Fruit fly (Drosophila melanogaster): ENCODE results near the gene CG11656.

Gene CG11656

DNA sequence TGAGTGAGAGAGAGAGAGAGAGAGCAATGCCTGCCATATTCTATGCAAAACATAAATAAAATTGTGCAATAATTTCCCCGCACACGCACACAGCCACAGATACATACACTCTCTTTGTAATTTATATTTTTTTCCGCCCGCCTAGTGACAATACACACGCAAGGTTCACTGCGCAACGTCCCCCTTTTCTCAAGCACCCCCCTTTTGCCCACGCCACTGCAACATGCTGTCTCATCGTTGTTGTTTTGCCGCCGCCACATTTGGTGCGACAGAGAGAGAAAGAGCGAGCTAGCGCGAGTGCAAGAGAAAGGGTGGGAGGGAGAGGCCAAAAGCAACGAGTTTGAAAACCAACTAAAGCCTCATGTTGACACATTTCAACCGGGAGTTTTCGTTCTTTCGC, 2.7 kb downstream of the CG11656 start (continued):
- TF ChIP-seq nmo (GFP tag; optimal IDR thresholded peaks at IDR 0.05), result peak; percentile 48
- no peak for TF ChIP-seq CG3407 (GFP tag; optimal IDR thresholded peaks at IDR 0.05)
- TF ChIP-seq Hmr (GFP tag; optimal IDR thresholded peaks at IDR 0.05), result peak; percentile 57
- no peak for TF ChIP-seq CG10959 (GFP tag; IDR thresholded peaks at IDR 0.05)
- no peak for TF ChIP-seq CG9797 (GFP tag; optimal IDR thresholded peaks at IDR 0.05)
- TF ChIP-seq Hsf (GFP tag; optimal IDR thresholded peaks at IDR 0.05), result peak; percentile 44
- peak; percentile 19 for TF ChIP-seq Nf-YC (tag; optimal IDR thresholded peaks at IDR 0.05)
- TF ChIP-seq br (optimal IDR thresholded peaks at IDR 0.05), result no peak
- TF ChIP-seq CG30403 (GFP tag; optimal IDR thresholded peaks at IDR 0.05), result peak; percentile 75
- TF ChIP-seq Sry-δ (GFP tag; optimal IDR thresholded peaks at IDR 0.05), result peak; percentile 30
- TF ChIP-seq chinmo (GFP tag; IDR thresholded peaks at IDR 0.05; ENCODE audit: partially characterized antibody), result 0 out of 4 replicates have a peak, but pooled peaks have one; percentile 67
- TF ChIP-seq Mrtf (GFP tag; IDR thresholded peaks at IDR 0.05), result 0 out of 3 replicates have a peak, but pooled peaks have one; percentile 23
- TF ChIP-seq CG8089 (GFP tag; optimal IDR thresholded peaks at IDR 0.05), result peak; percentile 55
- peak; percentile 72 for TF ChIP-seq CG1603 (tag; optimal IDR thresholded peaks at IDR 0.05)
- TF ChIP-seq Oaz (GFP tag; IDR thresholded peaks at IDR 0.05), result peak; percentile 41; the same call in 1 of the 2 replicates
- TF ChIP-seq sim (GFP tag; IDR thresholded peaks at IDR 0.05), result 0 out of 2 replicates have a peak, but pooled peaks have one; percentile 30
- TF ChIP-seq CG3726 (GFP tag; IDR thresholded peaks at IDR 0.05), result no peak
- TF ChIP-seq Asciz (GFP tag; optimal IDR thresholded peaks at IDR 0.05), result no peak
- peak in 1 of 2 experiments; percentile 55 for TF ChIP-seq tll (GFP tag; optimal IDR thresholded peaks at IDR 0.05)
- TF ChIP-seq CG4328 (GFP tag; optimal IDR thresholded peaks at IDR 0.05), result peak; percentile 18
- TF ChIP-seq Bgb (GFP tag; IDR thresholded peaks at IDR 0.05; ENCODE audit: partially characterized antibody), result 0 out of 2 replicates have a peak, but pooled peaks have one; percentile 17
- peak; percentile 37 for TF ChIP-seq CG15514 (GFP tag; optimal IDR thresholded peaks at IDR 0.05)
- no peak for TF ChIP-seq zf30C (GFP tag; optimal IDR thresholded peaks at IDR 0.05)
- peak; percentile 53 for TF ChIP-seq fu2 (GFP tag; optimal IDR thresholded peaks at IDR 0.05)
- peak; percentile 14 for TF ChIP-seq CG15696 (tag; optimal IDR thresholded peaks at IDR 0.05)
- peak; percentile 2 for TF ChIP-seq CG12744 (GFP tag; optimal IDR thresholded peaks at IDR 0.05)
- TF ChIP-seq CG1602 (GFP tag; optimal IDR thresholded peaks at IDR 0.05), result peak; percentile 26
- peak; percentile 72 for TF ChIP-seq CG10366 (GFP tag; IDR thresholded peaks at IDR 0.05)
- TF ChIP-seq D19B (GFP tag; optimal IDR thresholded peaks at IDR 0.05), result no peak
- no peak for TF ChIP-seq tna (GFP tag; IDR thresholded peaks at IDR 0.05; ENCODE audit: partially characterized antibody)
- peak; percentile 45; the same call in 1 of the 2 replicates for TF ChIP-seq wor (GFP tag; IDR thresholded peaks at IDR 0.05)
- peak; percentile 89 for TF ChIP-seq CG8478 (optimal IDR thresholded peaks at IDR 0.05)
- TF ChIP-seq Fer3 (tag; optimal IDR thresholded peaks at IDR 0.05), result peak; percentile 25
- peak; percentile 52 for TF ChIP-seq grau (tag; optimal IDR thresholded peaks at IDR 0.05)
- peak; percentile 68 for TF ChIP-seq bab2 (GFP tag; optimal IDR thresholded peaks at IDR 0.05)
- peak; percentile 77 for TF ChIP-seq Ptx1 (GFP tag; IDR thresholded peaks at IDR 0.05)
- no peak for TF ChIP-seq slou (GFP tag; optimal IDR thresholded peaks at IDR 0.05)
- peak; percentile 82 for TF ChIP-seq ci (GFP tag; IDR thresholded peaks at IDR 0.05)
- peak; percentile 31 for TF ChIP-seq ab (GFP tag; optimal IDR thresholded peaks at IDR 0.05)
- no peak for TF ChIP-seq CG12219 (GFP tag; optimal IDR thresholded peaks at IDR 0.05)
- TF ChIP-seq NC2α (GFP tag; optimal IDR thresholded peaks at IDR 0.05), result no peak
- TF ChIP-seq lov (optimal IDR thresholded peaks at IDR 0.05), result no peak
- 0 out of 3 replicates have a peak, but pooled peaks have one; percentile 57 for TF ChIP-seq lov (GFP tag; IDR thresholded peaks at IDR 0.05)
- TF ChIP-seq hb (GFP tag; IDR thresholded peaks at IDR 0.05; ENCODE audit: partially characterized antibody), result no peak
- peak; percentile 30 for TF ChIP-seq CG13296 (GFP tag; optimal IDR thresholded peaks at IDR 0.05)
- no peak for TF ChIP-seq CG18764 (GFP tag; optimal IDR thresholded peaks at IDR 0.05)
- TF ChIP-seq CG5245 (GFP tag; optimal IDR thresholded peaks at IDR 0.05), result peak; percentile 29
- 0 out of 2 replicates have a peak, but pooled peaks have one; percentile 15 for TF ChIP-seq al (GFP tag; IDR thresholded peaks at IDR 0.05)
- TF ChIP-seq CG17359 (tag; optimal IDR thresholded peaks at IDR 0.05), result peak; percentile 65
- peak; percentile 72 for TF ChIP-seq chn (GFP tag; optimal IDR thresholded peaks at IDR 0.05)
- TF ChIP-seq CG12942 (GFP tag; optimal IDR thresholded peaks at IDR 0.05), result peak; percentile 49

Measured in whole organism, embryonic.